Worm (Caenorhabditis elegans): ENCODE results near the gene mrps-14.

- TF ChIP-seq nhr-11 (tag; optimal IDR thresholded peaks at IDR 0.05) (no peak), aly-2 (tag; optimal IDR thresholded peaks at IDR 0.05) (no peak), nhr-21 (tag; optimal IDR thresholded peaks at IDR 0.05) (no peak), sma-9 (GFP tag; optimal IDR thresholded peaks at IDR 0.05) (no peak), sma-9 (tag; optimal IDR thresholded peaks at IDR 0.05) (no peak), nhr-237 (tag; optimal IDR thresholded peaks at IDR 0.05) (no peak), fos-1 (tag; optimal IDR thresholded peaks at IDR 0.05) (no peak), egl-27 (tag; optimal IDR thresholded peaks at IDR 0.05) (no peak), zag-1 (tag; optimal IDR thresholded peaks at IDR 0.05) (no peak), nhr-77 (tag; optimal IDR thresholded peaks at IDR 0.05) (no peak)
Observed at ce11 chrII:10261261-10261660, 19.0 kb upstream of the mrps-14 start.
